Fruit fly (Drosophila melanogaster) whole organism, embryonic: ENCODE results near the gene Set2.

Experiments
- Atf6 ChIP-seq: fragments of 200-800 bp; sonication (Bioruptor generic); IDR thresholded peaks from 2 replicates; pipeline ENCODE4 v1.3.6; 2022; ENCODE audit warnings: missing biosample characterization, missing genetic modification characterization
- BEAF-32 ChIP-seq: fragments of 200-800 bp; sonication (Bioruptor generic); optimal IDR thresholded peaks from 3 replicates; lab custom pipeline; 2017; ENCODE audit warnings: missing biosample characterization, missing genetic modification characterization, mild to moderate bottlenecking, moderate library complexity, missing genetic modification reagents
- CG10431 ChIP-seq: fragments of 200-800 bp; sonication (Bioruptor generic); optimal IDR thresholded peaks from 3 replicates; lab custom pipeline; 2018; ENCODE audit warnings: missing biosample characterization, mild to moderate bottlenecking, missing genetic modification characterization
- CG10654 ChIP-seq: fragments of 200-800 bp; sonication (Bioruptor generic); optimal IDR thresholded peaks from 2 replicates; lab custom pipeline; 2016; ENCODE audit warnings: missing biosample characterization, missing genetic modification characterization
- CG11456 ChIP-seq: fragments of 200-800 bp; sonication (Bioruptor generic); IDR thresholded peaks from 3 replicates; pipeline ENCODE4 v1.3.6; 2022; ENCODE audit warnings: missing biosample characterization, missing genetic modification characterization
- CG12071 ChIP-seq: fragments of 200-800 bp; sonication (Bioruptor generic); optimal IDR thresholded peaks from 3 replicates; lab custom pipeline; 2018; ENCODE audit warnings: missing biosample characterization, mild to moderate bottlenecking, missing genetic modification characterization
- CG1233 ChIP-seq: fragments of 200-800 bp; sonication (Bioruptor generic); optimal IDR thresholded peaks from 4 replicates; lab custom pipeline; 2018; ENCODE audit warnings: missing biosample characterization, mild to moderate bottlenecking, missing genetic modification characterization
- CG13123 ChIP-seq: fragments of 200-800 bp; sonication (Bioruptor generic); optimal IDR thresholded peaks from 2 replicates; lab custom pipeline; 2016; ENCODE audit warnings: missing biosample characterization, missing genetic modification characterization
- CG14050 ChIP-seq: fragments of 200-800 bp; sonication (Bioruptor generic); IDR thresholded peaks from 3 replicates; pipeline ENCODE4 v1.3.6; 2022; ENCODE audit warnings: missing biosample characterization, missing genetic modification characterization
- CG17328 ChIP-seq: fragments of 200-800 bp; sonication (Bioruptor generic); IDR thresholded peaks from 2 replicates; pipeline ENCODE4 v1.3.6; 2022; ENCODE audit warnings: missing biosample characterization, missing genetic modification characterization
- CG17385 ChIP-seq: fragments of 200-800 bp; sonication (Bioruptor generic); optimal IDR thresholded peaks from 3 replicates; lab custom pipeline; 2018; ENCODE audit warnings: missing biosample characterization, mild to moderate bottlenecking, missing genetic modification characterization
- CG18619 ChIP-seq: fragments of 200-800 bp; sonication (Bioruptor generic); optimal IDR thresholded peaks from 3 replicates; lab custom pipeline; 2017; ENCODE audit warnings: missing biosample characterization, mild to moderate bottlenecking, missing genetic modification characterization
- CG2712 ChIP-seq: fragments of 200-800 bp; optimal IDR thresholded peaks from 3 replicates; lab custom pipeline; 2019; ENCODE audit warnings: missing biosample characterization, mild to moderate bottlenecking, missing genetic modification characterization, moderate library complexity
- CG31441 ChIP-seq: fragments of 200-800 bp; sonication (Bioruptor generic); IDR thresholded peaks from 2 replicates; pipeline ENCODE4 v1.3.6; 2022; ENCODE audit warnings: missing biosample characterization, missing genetic modification characterization
- CG32767 ChIP-seq: fragments of 200-800 bp; sonication (Bioruptor generic); IDR thresholded peaks from 2 replicates; pipeline ENCODE4 v1.3.6; 2022; ENCODE audit warnings: missing biosample characterization, missing genetic modification characterization
- CG5180 ChIP-seq: fragments of 200-800 bp; sonication (Bioruptor generic); optimal IDR thresholded peaks from 3 replicates; lab custom pipeline; 2017; ENCODE audit warnings: missing biosample characterization, missing genetic modification characterization, mild to moderate bottlenecking, moderate library complexity, missing genetic modification reagents
- CG6813 ChIP-seq: fragments of 200-800 bp; sonication (Bioruptor generic); optimal IDR thresholded peaks from 2 replicates; lab custom pipeline; 2017; ENCODE audit warnings: missing biosample characterization, missing genetic modification characterization, mild to moderate bottlenecking, moderate library complexity, missing genetic modification reagents
- CG7556 ChIP-seq: fragments of 200-800 bp; sonication (Bioruptor generic); optimal IDR thresholded peaks from 2 replicates; lab custom pipeline; 2017; ENCODE audit warnings: missing biosample characterization, mild to moderate bottlenecking, missing genetic modification characterization
- CG7928 ChIP-seq: fragments of 200-800 bp; sonication (Bioruptor generic); optimal IDR thresholded peaks from 2 replicates; lab custom pipeline; 2017; ENCODE audit warnings: missing biosample characterization, mild to moderate bottlenecking, missing genetic modification characterization
- Chrac-16 ChIP-seq: fragments of 200-800 bp; sonication (Bioruptor generic); optimal IDR thresholded peaks from 3 replicates; lab custom pipeline; 2016; ENCODE audit warnings: missing biosample characterization, missing genetic modification characterization
- CrebB ChIP-seq: fragments of 200-800 bp; sonication (Bioruptor generic); optimal IDR thresholded peaks from 3 replicates; lab custom pipeline; 2018; ENCODE audit warnings: missing biosample characterization, mild to moderate bottlenecking, missing genetic modification characterization
- Dbx ChIP-seq: fragments of 200-800 bp; sonication (Bioruptor generic); IDR thresholded peaks from 3 replicates; pipeline ENCODE4 v1.3.6; 2022; ENCODE audit warnings: missing biosample characterization, missing genetic modification characterization
- Dip2 ChIP-seq: fragments of 200-800 bp; sonication (Bioruptor generic); IDR thresholded peaks from 2 replicates; pipeline ENCODE4 v1.3.6; 2022; ENCODE audit warnings: missing biosample characterization, missing genetic modification characterization
- E2f1 ChIP-seq: fragments of 200-800 bp; sonication (Bioruptor generic); IDR thresholded peaks from 2 replicates; pipeline ENCODE4 v1.3.6; 2022; ENCODE audit warnings: missing biosample characterization, missing genetic modification characterization
- Fer1 ChIP-seq: fragments of 200-800 bp; sonication (Bioruptor generic); optimal IDR thresholded peaks from 2 replicates; lab custom pipeline; 2017; ENCODE audit warnings: missing biosample characterization, mild to moderate bottlenecking, missing genetic modification characterization
- H2.0 ChIP-seq: fragments of 200-800 bp; sonication (Bioruptor generic); IDR thresholded peaks from 2 replicates; pipeline ENCODE4 v1.3.6; 2022; ENCODE audit warnings: missing biosample characterization, missing genetic modification characterization
- Lim3 ChIP-seq: fragments of 200-800 bp; sonication (Bioruptor generic); IDR thresholded peaks from 2 replicates; pipeline ENCODE4 v1.3.6; 2022; ENCODE audit warnings: missing biosample characterization, missing genetic modification characterization
- Lpt ChIP-seq: fragments of >200 bp; optimal IDR thresholded peaks from 2 replicates; lab custom pipeline; 2018; ENCODE audit warnings: missing biosample characterization, missing genetic modification characterization
- Oaz ChIP-seq: fragments of 200-800 bp; sonication (Bioruptor generic); IDR thresholded peaks from 2 replicates; pipeline ENCODE4 v1.3.6; 2022; ENCODE audit warnings: missing biosample characterization, missing genetic modification characterization
- Oli ChIP-seq: fragments of 200-800 bp; sonication (Bioruptor generic); optimal IDR thresholded peaks from 2 replicates; lab custom pipeline; 2018; ENCODE audit warnings: missing biosample characterization, mild to moderate bottlenecking, missing genetic modification characterization, moderate library complexity
- Sox102F ChIP-seq: fragments of 200-800 bp; sonication (Bioruptor generic); optimal IDR thresholded peaks from 2 replicates; lab custom pipeline; 2018; ENCODE audit warnings: missing biosample characterization, mild to moderate bottlenecking, missing genetic modification characterization, moderate library complexity
- ac ChIP-seq: fragments of 200-800 bp; sonication (Bioruptor generic); optimal IDR thresholded peaks from 3 replicates; lab custom pipeline; 2017; ENCODE audit warnings: missing biosample characterization, mild to moderate bottlenecking, missing genetic modification characterization
- bcd ChIP-seq: fragments of 200-800 bp; sonication (Bioruptor generic); optimal IDR thresholded peaks from 2 replicates; lab custom pipeline; 2017; ENCODE audit warnings: missing biosample characterization, mild to moderate bottlenecking, missing genetic modification characterization
- bsh ChIP-seq, 2 experiments: fragments of 200-800 bp; sonication (Bioruptor generic); optimal IDR thresholded peaks; 2 replicates each; lab custom pipeline; 2017 to 2018; ENCODE audit warnings: mild to moderate bottlenecking in 2 of 2, missing biosample characterization in 2 of 2, missing genetic modification characterization in 2 of 2, moderate library complexity in 1 of 2
- cad ChIP-seq: fragments of >200 bp; optimal IDR thresholded peaks from 2 replicates; lab custom pipeline; 2017; ENCODE audit warnings: missing biosample characterization, missing genetic modification characterization
- caup ChIP-seq: fragments of 200-800 bp; sonication (Bioruptor generic); optimal IDR thresholded peaks from 3 replicates; lab custom pipeline; 2017; ENCODE audit warnings: missing biosample characterization, mild to moderate bottlenecking, missing genetic modification characterization, moderate library complexity; ENCODE audit not compliant: severe bottlenecking
- eyg ChIP-seq: fragments of 200-800 bp; sonication (Bioruptor generic); optimal IDR thresholded peaks from 3 replicates; lab custom pipeline; 2016; ENCODE audit warnings: missing biosample characterization, missing genetic modification characterization
- gcm ChIP-seq: fragments of 200-800 bp; sonication (Bioruptor generic); optimal IDR thresholded peaks from 2 replicates; lab custom pipeline; 2019; ENCODE audit warnings: missing biosample characterization, mild to moderate bottlenecking, missing genetic modification characterization, moderate library complexity
- ind ChIP-seq: fragments of 200-800 bp; sonication (Bioruptor generic); optimal IDR thresholded peaks from 3 replicates; lab custom pipeline; 2016; ENCODE audit warnings: missing biosample characterization, missing genetic modification characterization
- jing ChIP-seq: fragments of 200-800 bp; sonication (Bioruptor generic); optimal IDR thresholded peaks from 2 replicates; lab custom pipeline; 2018; ENCODE audit warnings: missing biosample characterization, mild to moderate bottlenecking, missing genetic modification characterization
- lbe ChIP-seq: fragments of 200-800 bp; sonication (Bioruptor generic); optimal IDR thresholded peaks from 2 replicates; lab custom pipeline; 2016; ENCODE audit warnings: missing biosample characterization, mild to moderate bottlenecking, missing genetic modification characterization
- mld ChIP-seq: fragments of 200-800 bp; sonication (Bioruptor generic); IDR thresholded peaks from 3 replicates; pipeline ENCODE4 v1.3.6; 2022; ENCODE audit warnings: missing biosample characterization, missing genetic modification characterization; ENCODE audit not compliant: partially characterized antibody
- prd ChIP-seq, 3 experiments: fragments of >200 bp in 2 of 3; fragments of 200-800 bp in 1 of 3; sonication (Bioruptor generic) in 1 of 3; optimal IDR thresholded peaks in 2 of 3; IDR thresholded peaks in 1 of 3; 2 replicates in 2 of 3; 3 replicates in 1 of 3; pipeline versions ENCODE4 v1.3.6 to Lab custom; 2017 to 2022; ENCODE audit warnings: missing biosample characterization in 1 of 3, missing genetic modification characterization in 1 of 3
- pzg ChIP-seq: fragments of 200-800 bp; sonication (Bioruptor generic); optimal IDR thresholded peaks from 3 replicates; lab custom pipeline; 2018; ENCODE audit warnings: missing biosample characterization, mild to moderate bottlenecking, missing genetic modification characterization, moderate library complexity
- sna ChIP-seq: fragments of 200-800 bp; sonication (Bioruptor generic); IDR thresholded peaks from 2 replicates; pipeline ENCODE4 v1.3.6; 2022; ENCODE audit warnings: missing biosample characterization, missing genetic modification characterization; ENCODE audit not compliant: partially characterized antibody
- stc ChIP-seq: fragments of 200-800 bp; sonication (Bioruptor generic); IDR thresholded peaks from 2 replicates; pipeline ENCODE4 v1.3.6; 2022; ENCODE audit warnings: missing biosample characterization, missing genetic modification characterization
- tgo ChIP-seq: fragments of 200-800 bp; sonication (Bioruptor generic); IDR thresholded peaks from 3 replicates; pipeline ENCODE4 v1.3.6; 2022; ENCODE audit warnings: missing biosample characterization, missing genetic modification characterization
- unpg ChIP-seq: fragments of 200-800 bp; sonication (Bioruptor generic); optimal IDR thresholded peaks from 3 replicates; lab custom pipeline; 2018; ENCODE audit warnings: missing biosample characterization, mild to moderate bottlenecking, missing genetic modification characterization, moderate library complexity

Set2 gene

dm6 chrX:13390465-13391173, 22.4 kb upstream of the Set2 start (continued):
- TF ChIP-seq Atf6 (GFP tag; lab: Robert Waterston, UW): peak; percentile 84
- peak; percentile 67 for TF ChIP-seq CG7556 (GFP tag; lab: Kevin White, UChicago)
- TF ChIP-seq stc (GFP tag; lab: Robert Waterston, UW): peak; percentile 70
- TF ChIP-seq Dip2 (GFP tag; lab: Robert Waterston, UW): no peak
- TF ChIP-seq cad (GFP tag; lab: Kevin White, UChicago): no peak
- TF ChIP-seq Fer1: peak; percentile 80
- TF ChIP-seq tgo (GFP tag; lab: Robert Waterston, UW): peak; percentile 77
- TF ChIP-seq E2f1: peak; percentile 66
- no peak for TF ChIP-seq prd (optimal IDR thresholded peaks at IDR 0.05; lab: Kevin White, UChicago)
- peak; percentile 72; the same call in 2 of the 3 replicates for TF ChIP-seq prd (GFP tag; IDR thresholded peaks at IDR 0.05; lab: Robert Waterston, UW)
- peak; percentile 43; the same call in 1 of the 3 replicates for TF ChIP-seq CG14050
- TF ChIP-seq sna (GFP tag; lab: Robert Waterston, UW): no peak
- TF ChIP-seq CrebB (tag; lab: Kevin White, UChicago): peak; percentile 24
- no peak for TF ChIP-seq CG13123 (GFP tag; lab: Kevin White, UChicago)
- TF ChIP-seq mld (GFP tag; lab: Robert Waterston, UW): no peak
- no peak for TF ChIP-seq BEAF-32 (GFP tag; lab: Kevin White, UChicago)
- peak; percentile 2 for TF ChIP-seq CG10654
- no peak for TF ChIP-seq CG10431 (GFP tag; lab: Kevin White, UChicago)
- TF ChIP-seq CG12071 (GFP tag; lab: Kevin White, UChicago): no peak
- TF ChIP-seq CG32767 (GFP tag; lab: Robert Waterston, UW): no peak
- peak; percentile 55; the same call in 1 of the 3 replicates for TF ChIP-seq CG11456 (GFP tag; lab: Robert Waterston, UW)
- TF ChIP-seq CG17328: 0 out of 2 replicates have a peak, but pooled peaks have one; percentile 28
- TF ChIP-seq H2.0 (GFP tag; lab: Robert Waterston, UW): peak; percentile 61; the same call in 1 of the 2 replicates
- TF ChIP-seq Lim3 (GFP tag; lab: Robert Waterston, UW): no peak
- no peak for TF ChIP-seq ac (GFP tag; lab: Kevin White, UChicago)
- TF ChIP-seq jing (GFP tag; lab: Kevin White, UChicago): no peak
- TF ChIP-seq gcm: peak; percentile 18
- TF ChIP-seq caup: peak; percentile 74
- TF ChIP-seq lbe (GFP tag; lab: Kevin White, UChicago): peak; percentile 43
- peak; percentile 64 for TF ChIP-seq bcd (GFP tag; lab: Kevin White, UChicago)
- TF ChIP-seq Oaz: peak; percentile 52; the same call in 1 of the 2 replicates
- TF ChIP-seq CG2712: peak; percentile 71
- peak; percentile 61 for TF ChIP-seq CG17385 (GFP tag; lab: Kevin White, UChicago)
- peak; percentile 44 for TF ChIP-seq CG18619
- TF ChIP-seq Sox102F (GFP tag; lab: Kevin White, UChicago): peak; percentile 53
- peak; percentile 8 for TF ChIP-seq CG5180 (GFP tag; lab: Kevin White, UChicago)
- TF ChIP-seq Lpt (GFP tag; lab: Kevin White, UChicago): no peak
- peak; percentile 1 for TF ChIP-seq Chrac-16
- peak; percentile 76; the same call in 2 of the 3 replicates for TF ChIP-seq Dbx (GFP tag; lab: Robert Waterston, UW)
- TF ChIP-seq CG31441 (GFP tag; lab: Robert Waterston, UW): peak; percentile 58
- TF ChIP-seq ind (GFP tag; lab: Kevin White, UChicago): peak; percentile 43
- peak; percentile 59 for TF ChIP-seq Oli
- peak in 1 of 2 experiments; percentile 20 for TF ChIP-seq bsh (GFP tag; optimal IDR thresholded peaks at IDR 0.05; lab: Kevin White, UChicago)
- TF ChIP-seq eyg (GFP tag; lab: Kevin White, UChicago): no peak
- no peak for TF ChIP-seq pzg (GFP tag; lab: Kevin White, UChicago)
- TF ChIP-seq unpg: peak; percentile 70
- TF ChIP-seq CG6813: peak; percentile 61
- peak; percentile 56 for TF ChIP-seq CG1233 (GFP tag; lab: Kevin White, UChicago)
- no peak for TF ChIP-seq CG7928 (GFP tag; lab: Kevin White, UChicago)
